Fruit fly (Drosophila melanogaster): ENCODE measurements around the gene Burs.

dm6 chr3R:21793760-21794159 lies 24.4 kb downstream of the Burs start:
- TF ChIP-seq Neu2 (GFP tag; optimal IDR thresholded peaks at IDR 0.05; ENCODE audit: borderline replicate concordance): no peak
- TF ChIP-seq CG9817 (tag; optimal IDR thresholded peaks at IDR 0.05): no peak
- TF ChIP-seq Elba2 (GFP tag; optimal IDR thresholded peaks at IDR 0.05): no peak
- TF ChIP-seq fd96Cb (tag; optimal IDR thresholded peaks at IDR 0.05): no peak
- no peak for TF ChIP-seq hbn (GFP tag; IDR thresholded peaks at IDR 0.05; ENCODE audit: partially characterized antibody)
- no peak for TF ChIP-seq Atf3 (GFP tag; optimal IDR thresholded peaks at IDR 0.05)
- no peak for TF ChIP-seq Jarid2 (GFP tag; optimal IDR thresholded peaks at IDR 0.05)
- TF ChIP-seq sim (GFP tag; IDR thresholded peaks at IDR 0.05): no peak
- no peak for TF ChIP-seq CG7963 (GFP tag; IDR thresholded peaks at IDR 0.05; ENCODE audit: partially characterized antibody)
- no peak for TF ChIP-seq CG10543 (GFP tag; optimal IDR thresholded peaks at IDR 0.05)
- no peak for TF ChIP-seq br (optimal IDR thresholded peaks at IDR 0.05)
- no peak for TF ChIP-seq al (GFP tag; IDR thresholded peaks at IDR 0.05)
- no peak for TF ChIP-seq org-1 (GFP tag; optimal IDR thresholded peaks at IDR 0.05)
- TF ChIP-seq CG30431 (GFP tag; optimal IDR thresholded peaks at IDR 0.05): no peak
